Fruit fly (Drosophila melanogaster) Kc167 (cell line): ENCODE measurements around the gene Pax.

ENCODE experiments used
- Myc ChIP-seq: fragments of >200 bp; optimal IDR thresholded peaks from 2 replicates; lab custom pipeline; 2017; ENCODE audit warnings: missing external identifiers
- h ChIP-seq: fragments of >200 bp; optimal IDR thresholded peaks from 3 replicates; lab custom pipeline; 2018; ENCODE audit warnings: missing external identifiers
- psq ChIP-seq: fragments of >200 bp; optimal IDR thresholded peaks from 2 replicates; lab custom pipeline; 2017; ENCODE audit warnings: missing external identifiers
- ttk ChIP-seq: sonication (Bioruptor generic); optimal IDR thresholded peaks from 2 replicates; lab custom pipeline; 2017; ENCODE audit warnings: missing external identifiers

dm6 chr2L:19373809-19374208, 52.6 kb downstream of the Pax start:
- TF ChIP-seq psq (lab: Kevin White, UChicago), result no peak
- no peak for TF ChIP-seq Myc (lab: Kevin White, UChicago)
- TF ChIP-seq h (lab: Kevin White, UChicago), result no peak
- no peak for TF ChIP-seq ttk (lab: Kevin White, UChicago)
